Worm (Caenorhabditis elegans): ENCODE results near the gene atgp-1.
A peak's percentile ranks its signal among the peaks of the same experiment; 100 is the strongest.

Gene atgp-1

DNA sequence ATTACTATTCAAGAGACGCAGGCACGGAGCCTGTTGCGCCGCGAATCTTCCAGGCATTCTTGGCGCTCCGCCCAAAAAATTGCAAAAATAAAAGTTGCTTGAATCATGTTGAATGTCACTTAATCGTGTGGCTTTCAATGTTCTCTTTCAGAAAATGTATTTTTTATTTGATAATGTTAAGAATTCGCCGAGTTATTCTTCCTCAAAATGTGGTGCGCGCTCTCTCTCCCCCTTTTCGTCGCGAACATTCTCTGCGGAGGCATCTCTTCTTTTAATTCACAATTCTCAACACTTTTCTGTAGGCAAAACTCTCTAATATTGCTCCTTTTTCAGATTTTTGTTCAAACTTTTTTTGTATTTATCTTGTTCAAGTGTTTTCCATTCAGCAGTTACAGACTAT lies 9.2 kb downstream of the atgp-1 start (continued):
- TF ChIP-seq snpc-4 (tag; optimal IDR thresholded peaks at IDR 0.05) (peak; percentile 65), ceh-82 (tag; optimal IDR thresholded peaks at IDR 0.05) (peak; percentile 82), nhr-77 (tag; optimal IDR thresholded peaks at IDR 0.05) (peak; percentile 71), zag-1 (tag; optimal IDR thresholded peaks at IDR 0.05) (peak; percentile 96), crh-2 (tag; optimal IDR thresholded peaks at IDR 0.05) (peak; percentile 95), ztf-4 (tag; optimal IDR thresholded peaks at IDR 0.05) (peak; percentile 95), aly-2 (tag; optimal IDR thresholded peaks at IDR 0.05) (no peak), nhr-21 (tag; optimal IDR thresholded peaks at IDR 0.05) (peak; percentile 96), elt-1 (tag; optimal IDR thresholded peaks at IDR 0.05) (no peak), C34F6.9 (tag; optimal IDR thresholded peaks at IDR 0.05) (peak; percentile 97), Y55F3AM.14 (GFP tag; optimal IDR thresholded peaks at IDR 0.05) (peak; percentile 98), sma-9 (GFP tag; optimal IDR thresholded peaks at IDR 0.05) (peak; percentile 87), sma-9 (tag; optimal IDR thresholded peaks at IDR 0.05) (no peak), sma-3 (GFP tag; optimal IDR thresholded peaks at IDR 0.05) (peak; percentile 99)

DNA sequence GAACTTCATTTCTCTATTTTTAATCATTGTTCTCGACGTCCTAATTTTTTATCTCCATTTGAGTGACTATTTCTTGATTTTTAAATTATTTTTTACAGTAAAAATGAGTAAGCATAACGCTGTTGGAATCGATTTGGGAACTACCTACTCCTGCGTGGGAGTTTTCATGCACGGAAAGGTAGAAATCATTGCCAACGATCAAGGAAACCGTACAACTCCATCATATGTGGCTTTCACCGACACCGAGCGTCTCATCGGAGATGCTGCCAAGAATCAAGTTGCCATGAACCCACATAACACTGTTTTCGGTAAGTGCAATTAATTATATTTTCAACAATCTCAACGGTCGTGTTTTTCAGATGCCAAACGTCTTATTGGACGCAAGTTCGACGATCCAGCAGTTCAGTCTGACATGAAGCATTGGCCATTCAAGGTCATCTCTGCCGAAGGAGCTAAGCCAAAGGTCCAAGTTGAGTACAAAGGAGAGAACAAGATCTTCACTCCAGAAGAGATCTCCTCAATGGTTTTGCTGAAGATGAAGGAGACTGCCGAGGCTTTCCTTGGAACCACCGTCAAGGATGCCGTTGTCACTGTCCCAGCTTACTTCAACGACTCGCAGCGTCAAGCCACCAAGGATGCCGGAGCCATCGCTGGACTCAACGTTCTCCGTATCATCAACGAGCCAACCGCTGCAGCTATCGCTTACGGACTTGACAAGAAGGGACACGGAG lies 9.9 kb downstream of the atgp-1 start, which contains the start of gene hsp-1:
hsp-1 (plus strand) TSS at position 99 of the 731 bp plus-strand sequence.
- TF ChIP-seq ztf-1 (GFP tag; conservative IDR thresholded peaks at IDR 0.05) = no peak
- TF ChIP-seq ama-1 (optimal IDR thresholded peaks at IDR 0.05) = peak; percentile 13

DNA sequence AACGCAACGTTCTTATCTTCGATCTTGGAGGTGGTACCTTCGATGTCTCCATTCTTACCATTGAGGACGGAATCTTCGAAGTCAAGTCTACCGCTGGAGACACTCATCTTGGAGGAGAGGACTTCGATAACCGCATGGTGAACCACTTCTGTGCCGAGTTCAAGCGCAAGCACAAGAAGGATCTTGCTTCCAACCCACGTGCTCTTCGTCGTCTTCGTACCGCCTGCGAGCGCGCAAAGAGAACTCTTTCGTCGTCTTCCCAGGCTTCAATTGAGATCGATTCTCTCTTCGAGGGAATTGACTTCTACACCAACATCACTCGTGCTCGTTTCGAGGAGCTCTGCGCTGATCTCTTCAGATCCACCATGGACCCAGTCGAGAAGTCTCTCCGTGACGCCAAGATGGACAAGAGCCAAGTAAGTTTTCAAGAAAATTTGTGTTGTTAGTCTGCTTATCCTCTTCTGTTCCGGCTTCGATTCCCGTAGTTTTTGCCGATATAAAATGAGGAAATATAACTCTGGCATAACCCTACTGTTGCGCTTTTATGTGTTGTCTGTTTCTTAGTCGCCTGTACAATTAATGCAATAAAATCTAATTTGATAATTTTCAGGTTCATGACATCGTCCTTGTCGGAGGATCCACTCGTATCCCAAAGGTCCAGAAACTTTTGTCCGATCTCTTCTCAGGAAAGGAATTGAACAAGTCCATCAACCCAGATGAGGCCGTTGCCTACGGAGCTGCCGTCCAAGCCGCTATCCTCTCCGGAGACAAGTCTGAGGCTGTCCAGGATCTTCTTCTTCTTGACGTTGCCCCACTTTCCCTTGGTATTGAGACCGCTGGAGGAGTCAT lies 10.7 kb downstream of the atgp-1 start:
- TF ChIP-seq crh-2 (tag; optimal IDR thresholded peaks at IDR 0.05) (peak; percentile 42), fos-1 (tag; optimal IDR thresholded peaks at IDR 0.05) (no peak), Y55F3AM.14 (GFP tag; optimal IDR thresholded peaks at IDR 0.05) (no peak), C34F6.9 (tag; optimal IDR thresholded peaks at IDR 0.05) (no peak), nhr-11 (tag; optimal IDR thresholded peaks at IDR 0.05) (peak; percentile 45), ama-1 (optimal IDR thresholded peaks at IDR 0.05) (peak; percentile 87)

DNA sequence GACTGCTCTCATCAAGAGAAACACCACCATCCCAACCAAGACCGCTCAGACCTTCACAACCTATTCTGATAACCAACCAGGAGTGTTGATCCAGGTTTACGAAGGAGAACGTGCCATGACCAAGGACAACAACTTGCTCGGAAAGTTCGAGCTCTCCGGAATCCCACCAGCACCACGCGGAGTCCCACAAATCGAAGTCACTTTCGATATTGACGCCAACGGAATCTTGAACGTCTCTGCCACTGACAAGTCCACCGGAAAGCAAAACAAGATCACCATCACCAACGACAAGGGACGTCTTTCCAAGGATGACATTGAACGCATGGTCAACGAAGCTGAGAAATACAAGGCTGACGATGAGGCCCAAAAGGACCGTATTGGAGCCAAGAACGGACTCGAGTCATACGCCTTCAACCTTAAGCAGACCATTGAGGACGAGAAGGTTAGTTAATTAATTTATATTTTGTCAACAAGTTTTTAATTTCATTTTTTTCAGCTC lies 11.3 kb downstream of the atgp-1 start:
- TF ChIP-seq alr-1 (tag; optimal IDR thresholded peaks at IDR 0.05) (no peak), R02D3.7 (tag; optimal IDR thresholded peaks at IDR 0.05) (no peak), nhr-11 (tag; optimal IDR thresholded peaks at IDR 0.05) (no peak), gmeb-1 (tag; optimal IDR thresholded peaks at IDR 0.05) (no peak), nhr-129 (tag; optimal IDR thresholded peaks at IDR 0.05) (peak; percentile 27), lin-11 (tag; optimal IDR thresholded peaks at IDR 0.05) (no peak), unc-39 (tag; optimal IDR thresholded peaks at IDR 0.05) (no peak), Y55F3AM.14 (GFP tag; optimal IDR thresholded peaks at IDR 0.05) (no peak), dmd-4 (tag; optimal IDR thresholded peaks at IDR 0.05) (no peak), ceh-82 (tag; optimal IDR thresholded peaks at IDR 0.05) (no peak), aly-2 (tag; optimal IDR thresholded peaks at IDR 0.05) (no peak), ama-1 (optimal IDR thresholded peaks at IDR 0.05) (peak; percentile 90), nhr-12 (tag; optimal IDR thresholded peaks at IDR 0.05) (no peak), unc-55 (GFP tag; optimal IDR thresholded peaks at IDR 0.05) (no peak)

DNA sequence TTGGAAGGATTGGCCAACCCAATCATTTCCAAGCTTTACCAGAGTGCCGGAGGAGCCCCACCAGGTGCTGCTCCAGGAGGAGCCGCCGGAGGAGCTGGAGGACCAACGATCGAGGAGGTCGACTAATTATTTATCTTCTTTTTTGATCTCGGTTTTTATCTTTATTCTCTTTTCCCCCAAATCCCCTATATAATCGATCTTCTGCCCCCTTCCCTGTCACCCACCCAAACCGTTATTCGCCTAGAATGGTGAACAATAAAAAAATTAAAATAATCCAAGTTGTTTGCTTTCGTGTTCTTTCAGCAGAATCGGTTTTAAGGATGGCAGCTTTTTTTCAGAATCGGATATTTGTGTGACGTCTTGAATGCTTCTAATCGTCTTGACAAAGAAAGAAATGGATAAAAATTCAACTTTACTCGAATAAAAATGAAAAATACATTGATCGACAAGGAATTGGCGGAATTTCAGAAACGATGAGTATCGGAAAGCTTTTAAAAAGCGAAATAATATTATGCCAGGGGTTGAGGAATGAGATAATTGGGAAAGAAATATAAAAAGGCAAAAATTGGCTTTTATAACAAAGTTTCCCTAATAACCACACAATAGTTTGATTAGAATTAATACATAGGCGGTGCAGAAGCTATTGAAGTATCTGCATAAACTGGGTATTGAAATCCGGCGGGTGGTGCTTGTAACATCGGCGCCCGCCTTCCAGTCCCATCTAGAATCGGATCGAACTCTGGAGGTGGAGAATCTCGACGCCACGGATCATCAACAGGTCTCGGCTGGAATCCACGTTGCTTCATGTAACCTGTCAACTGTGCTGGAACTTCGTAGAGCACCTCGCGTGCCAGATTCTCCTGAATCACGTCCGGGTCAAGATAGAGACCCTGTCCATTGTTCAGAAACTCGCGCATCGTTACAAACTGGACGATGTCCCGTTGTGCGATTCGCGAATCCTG lies 12.2 kb downstream of the atgp-1 start:
- no peak for TF ChIP-seq mdl-1 (tag; optimal IDR thresholded peaks at IDR 0.05)
- no peak for TF ChIP-seq lin-39 (tag; optimal IDR thresholded peaks at IDR 0.05)
- peak; percentile 29 for TF ChIP-seq F13H6.1 (tag; optimal IDR thresholded peaks at IDR 0.05)
- TF ChIP-seq lsy-2 (tag; optimal IDR thresholded peaks at IDR 0.05) = peak; percentile 14 to 87
- TF ChIP-seq ZK546.5 (tag; optimal IDR thresholded peaks at IDR 0.05) = no peak
- TF ChIP-seq ceh-16 (tag; optimal IDR thresholded peaks at IDR 0.05) = no peak
- no peak for TF ChIP-seq peb-1 (tag; optimal IDR thresholded peaks at IDR 0.05)
- TF ChIP-seq fos-1 (tag; optimal IDR thresholded peaks at IDR 0.05) = peak; percentile 31
- peak; percentile 77 for TF ChIP-seq C34F6.9 (tag; optimal IDR thresholded peaks at IDR 0.05)
- TF ChIP-seq unc-39 (tag; optimal IDR thresholded peaks at IDR 0.05) = no peak
- no peak for TF ChIP-seq aly-2 (tag; optimal IDR thresholded peaks at IDR 0.05)
- TF ChIP-seq ceh-82 (tag; optimal IDR thresholded peaks at IDR 0.05) = no peak
- TF ChIP-seq elt-1 (tag; optimal IDR thresholded peaks at IDR 0.05) = no peak
- peak; percentile 71 for TF ChIP-seq nhr-11 (tag; optimal IDR thresholded peaks at IDR 0.05)
- TF ChIP-seq ztf-11 (tag; optimal IDR thresholded peaks at IDR 0.05) = no peak
- no peak for TF ChIP-seq dmd-4 (tag; optimal IDR thresholded peaks at IDR 0.05)
- TF ChIP-seq R02D3.7 (tag; optimal IDR thresholded peaks at IDR 0.05) = no peak
- TF ChIP-seq unc-55 (GFP tag; optimal IDR thresholded peaks at IDR 0.05) = no peak
- TF ChIP-seq sem-4 (tag; optimal IDR thresholded peaks at IDR 0.05) = peak; percentile 66
- TF ChIP-seq lin-13 (GFP tag; optimal IDR thresholded peaks at IDR 0.05) = peak; percentile 82
- TF ChIP-seq Y55F3AM.14 (GFP tag; optimal IDR thresholded peaks at IDR 0.05) = peak; percentile 71
- no peak for TF ChIP-seq alr-1 (tag; optimal IDR thresholded peaks at IDR 0.05)
- peak; percentile 64 for TF ChIP-seq nhr-6 (tag; optimal IDR thresholded peaks at IDR 0.05)
- TF ChIP-seq mab-5 (tag; optimal IDR thresholded peaks at IDR 0.05) = no peak
- no peak for TF ChIP-seq lin-11 (tag; optimal IDR thresholded peaks at IDR 0.05)
